Worm (Caenorhabditis elegans) whole organism, L3 larva: ENCODE measurements around the gene C07E3.8.

Source experiments
- R02D3.7 ChIP-seq: fragments of 150-350 bp; optimal IDR thresholded peaks from 2 replicates; lab custom pipeline; 2014; ENCODE audit warnings: missing biosample characterization, missing genetic modification characterization
- ZK546.5 ChIP-seq: sonication (generic microtip); optimal IDR thresholded peaks from 2 replicates; lab custom pipeline; 2017; ENCODE audit warnings: missing biosample characterization, missing genetic modification characterization
- aly-2 ChIP-seq: fragments of 150-350 bp; optimal IDR thresholded peaks from 2 replicates; lab custom pipeline; 2014; ENCODE audit warnings: missing biosample characterization, missing genetic modification characterization
- ama-1 ChIP-seq: fragments of 150-350 bp; optimal IDR thresholded peaks from 2 replicates; lab custom pipeline; 2018
- ceh-16 ChIP-seq: sonication (generic microtip); optimal IDR thresholded peaks from 2 replicates; lab custom pipeline; 2017; ENCODE audit warnings: missing biosample characterization, missing genetic modification characterization
- ceh-28 ChIP-seq: fragments of 150-350 bp; optimal IDR thresholded peaks from 2 replicates; lab custom pipeline; 2014; ENCODE audit warnings: missing biosample characterization, missing genetic modification reagents, missing genetic modification characterization
- ceh-82 ChIP-seq: fragments of 150-350 bp; optimal IDR thresholded peaks from 2 replicates; lab custom pipeline; 2014; ENCODE audit warnings: missing biosample characterization, missing genetic modification characterization
- ceh-9 ChIP-seq: sonication (generic microtip); optimal IDR thresholded peaks from 2 replicates; lab custom pipeline; 2018; ENCODE audit warnings: missing biosample characterization, missing genetic modification characterization
- daf-12 ChIP-seq: fragments of 150-350 bp; optimal IDR thresholded peaks from 2 replicates; lab custom pipeline; 2014; ENCODE audit warnings: missing biosample characterization, missing genetic modification reagents, missing genetic modification characterization
- egl-27 ChIP-seq: sonication (generic microtip); optimal IDR thresholded peaks from 4 replicates; lab custom pipeline; 2017; ENCODE audit warnings: missing biosample characterization, missing genetic modification reagents, missing genetic modification characterization
- egl-5 ChIP-seq: fragments of 150-350 bp; optimal IDR thresholded peaks from 2 replicates; lab custom pipeline; 2017; ENCODE audit warnings: missing biosample characterization, missing genetic modification reagents, missing genetic modification characterization, inconsistent platforms
- elt-1 ChIP-seq: fragments of 150-350 bp; optimal IDR thresholded peaks from 2 replicates; lab custom pipeline; 2014; ENCODE audit warnings: missing biosample characterization, missing genetic modification characterization
- elt-2 ChIP-seq: sonication (generic microtip); optimal IDR thresholded peaks from 2 replicates; lab custom pipeline; 2016; ENCODE audit warnings: missing genetic modification reagents, mild to moderate bottlenecking, missing genetic modification characterization, missing compliant biosample characterization
- elt-3 ChIP-seq, 3 experiments: fragments of 150-350 bp in 1 of 3; sonication (generic microtip) in 2 of 3; optimal IDR thresholded peaks; 2 replicates in 2 of 3; 4 replicates in 1 of 3; lab custom pipeline; 2014 to 2017; ENCODE audit warnings: missing biosample characterization in 3 of 3, missing genetic modification characterization in 3 of 3
- eor-1 ChIP-seq, 2 experiments: fragments of 150-350 bp; optimal IDR thresholded peaks; 2 replicates each; lab custom pipeline; 2014 to 2018; ENCODE audit warnings: missing biosample characterization in 2 of 2, missing genetic modification characterization in 2 of 2
- fkh-10 ChIP-seq: sonication (generic microtip); optimal IDR thresholded peaks from 2 replicates; lab custom pipeline; 2017; ENCODE audit warnings: missing biosample characterization, missing genetic modification reagents, missing genetic modification characterization
- fkh-2 ChIP-seq: fragments of 150-350 bp; optimal IDR thresholded peaks from 2 replicates; lab custom pipeline; 2014; ENCODE audit warnings: missing biosample characterization, missing genetic modification reagents, missing genetic modification characterization
- fos-1 ChIP-seq: fragments of 150-350 bp; optimal IDR thresholded peaks from 2 replicates; lab custom pipeline; 2014; ENCODE audit warnings: missing biosample characterization, missing genetic modification characterization
- hmg-11 ChIP-seq: sonication (generic microtip); optimal IDR thresholded peaks from 2 replicates; lab custom pipeline; 2016; ENCODE audit warnings: missing genetic modification characterization, missing compliant biosample characterization
- jun-1 ChIP-seq: fragments of 150-350 bp; optimal IDR thresholded peaks from 2 replicates; lab custom pipeline; 2014; ENCODE audit warnings: missing biosample characterization, missing genetic modification reagents, missing genetic modification characterization
- lin-15B ChIP-seq: fragments of 150-350 bp; optimal IDR thresholded peaks from 2 replicates; lab custom pipeline; 2014; ENCODE audit warnings: missing biosample characterization, missing genetic modification characterization
- lin-39 ChIP-seq: fragments of 150-350 bp; optimal IDR thresholded peaks from 2 replicates; lab custom pipeline; 2018; ENCODE audit warnings: missing biosample characterization, missing genetic modification reagents, missing genetic modification characterization
- lsy-12 ChIP-seq: sonication (generic microtip); optimal IDR thresholded peaks from 2 replicates; lab custom pipeline; 2016; ENCODE audit warnings: mild to moderate bottlenecking, missing genetic modification characterization, missing compliant biosample characterization
- mdl-1 ChIP-seq: fragments of 150-350 bp; optimal IDR thresholded peaks from 2 replicates; lab custom pipeline; 2014; ENCODE audit warnings: missing biosample characterization, missing genetic modification characterization
- mml-1 ChIP-seq: fragments of 150-350 bp; sonication (generic microtip); optimal IDR thresholded peaks from 3 replicates; lab custom pipeline; 2014; ENCODE audit warnings: missing biosample characterization, missing genetic modification characterization
- nfya-1 ChIP-seq: sonication (generic microtip); optimal IDR thresholded peaks from 2 replicates; lab custom pipeline; 2017; ENCODE audit warnings: missing genetic modification characterization, mild to moderate bottlenecking, missing compliant biosample characterization, antibody characterized with exemption, moderate library complexity; ENCODE audit not compliant: insufficient read depth
- nhr-11 ChIP-seq: fragments of 150-350 bp; optimal IDR thresholded peaks from 2 replicates; lab custom pipeline; 2014; ENCODE audit warnings: missing biosample characterization, missing genetic modification characterization
- nhr-12 ChIP-seq: fragments of 150-350 bp; optimal IDR thresholded peaks from 2 replicates; lab custom pipeline; 2014; ENCODE audit warnings: missing biosample characterization, missing genetic modification characterization
- nhr-23 ChIP-seq: fragments of 150-350 bp; optimal IDR thresholded peaks from 2 replicates; lab custom pipeline; 2014; ENCODE audit warnings: missing biosample characterization, missing genetic modification reagents, missing genetic modification characterization
- nhr-237 ChIP-seq: fragments of 150-350 bp; optimal IDR thresholded peaks from 2 replicates; lab custom pipeline; 2014; ENCODE audit warnings: missing biosample characterization, missing genetic modification characterization
- nhr-25 ChIP-seq: sonication (generic microtip); optimal IDR thresholded peaks from 2 replicates; lab custom pipeline; 2017; ENCODE audit warnings: missing biosample characterization, missing genetic modification characterization
- nhr-28 ChIP-seq: fragments of 150-350 bp; optimal IDR thresholded peaks from 2 replicates; lab custom pipeline; 2014; ENCODE audit warnings: missing biosample characterization, missing genetic modification characterization
- nhr-43 ChIP-seq: sonication (generic microtip); optimal IDR thresholded peaks from 2 replicates; lab custom pipeline; 2016; ENCODE audit warnings: mild to moderate bottlenecking, missing genetic modification characterization, missing compliant biosample characterization; ENCODE audit not compliant: poor library complexity, severe bottlenecking
- nhr-67 ChIP-seq: fragments of 150-350 bp; optimal IDR thresholded peaks from 2 replicates; lab custom pipeline; 2014; ENCODE audit warnings: missing biosample characterization, missing genetic modification characterization
- nhr-76 ChIP-seq: fragments of 150-350 bp; sonication (generic microtip); optimal IDR thresholded peaks from 5 replicates; lab custom pipeline; 2014; ENCODE audit warnings: missing biosample characterization, missing genetic modification characterization
- nhr-77 ChIP-seq: fragments of 150-350 bp; optimal IDR thresholded peaks from 2 replicates; lab custom pipeline; 2014; ENCODE audit warnings: missing biosample characterization, missing genetic modification characterization
- pha-4 ChIP-seq: fragments of 150-350 bp; optimal IDR thresholded peaks from 2 replicates; lab custom pipeline; 2014; ENCODE audit warnings: missing biosample characterization, missing genetic modification reagents, missing genetic modification characterization
- pqm-1 ChIP-seq: fragments of 150-350 bp; optimal IDR thresholded peaks from 2 replicates; lab custom pipeline; 2017; ENCODE audit warnings: missing biosample characterization, missing genetic modification characterization, inconsistent platforms
- sea-2 ChIP-seq: fragments of 150-350 bp; sonication (generic microtip); optimal IDR thresholded peaks from 4 replicates; lab custom pipeline; 2014; ENCODE audit warnings: missing biosample characterization, missing genetic modification reagents, missing genetic modification characterization
- skn-1 ChIP-seq: fragments of 150-350 bp; optimal IDR thresholded peaks from 2 replicates; lab custom pipeline; 2014; ENCODE audit warnings: missing biosample characterization, missing genetic modification characterization
- snpc-4 ChIP-seq: fragments of 150-350 bp; optimal IDR thresholded peaks from 2 replicates; lab custom pipeline; 2014; ENCODE audit warnings: missing biosample characterization, missing genetic modification characterization
- tbx-2 ChIP-seq: sonication (generic microtip); optimal IDR thresholded peaks from 2 replicates; lab custom pipeline; 2016; ENCODE audit warnings: mild to moderate bottlenecking, missing genetic modification characterization, missing compliant biosample characterization
- unc-39 ChIP-seq: sonication (generic microtip); optimal IDR thresholded peaks from 4 replicates; lab custom pipeline; 2017; ENCODE audit warnings: missing biosample characterization, missing genetic modification characterization
- unc-62 ChIP-seq: fragments of 150-350 bp; sonication (generic microtip); optimal IDR thresholded peaks from 4 replicates; lab custom pipeline; 2014; ENCODE audit warnings: missing biosample characterization, missing genetic modification reagents, missing genetic modification characterization
- zag-1 ChIP-seq: fragments of 150-350 bp; optimal IDR thresholded peaks from 2 replicates; lab custom pipeline; 2014; ENCODE audit warnings: missing biosample characterization, missing genetic modification characterization
- ztf-11 ChIP-seq: fragments of 150-350 bp; optimal IDR thresholded peaks from 2 replicates; lab custom pipeline; 2014; ENCODE audit warnings: missing biosample characterization, missing genetic modification characterization
- ztf-4 ChIP-seq: fragments of 150-350 bp; optimal IDR thresholded peaks from 2 replicates; lab custom pipeline; 2014; ENCODE audit warnings: missing biosample characterization, missing genetic modification characterization

C07E3.8 gene

ce11 chrII:10382247-10382646 is 30.2 kb downstream of the C07E3.8 start (continued):
- TF ChIP-seq eor-1 (tag; optimal IDR thresholded peaks at IDR 0.05; lab: Kevin White, UChicago), result no peak
- TF ChIP-seq elt-3 (tag; optimal IDR thresholded peaks at IDR 0.05; lab: Kevin White, UChicago), result no peak
- peak; percentile 66 for TF ChIP-seq jun-1 (tag; lab: Kevin White, UChicago)
- TF ChIP-seq sea-2 (GFP tag; lab: Kevin White, UChicago), result no peak
- peak; percentile 76 for TF ChIP-seq nhr-23
- TF ChIP-seq ZK546.5 (tag; lab: Kevin White, UChicago), result no peak
- TF ChIP-seq nhr-25 (tag; lab: Kevin White, UChicago), result peak; percentile 74
- TF ChIP-seq lin-15B (tag; lab: Kevin White, UChicago), result peak; percentile 24
- no peak for TF ChIP-seq nhr-12 (tag; lab: Kevin White, UChicago)
- TF ChIP-seq pqm-1 (tag; lab: Kevin White, UChicago), result peak; percentile 33
- TF ChIP-seq nhr-67 (tag; lab: Kevin White, UChicago), result no peak
- peak; percentile 57 for TF ChIP-seq elt-2 (tag; lab: Kevin White, UChicago)
- TF ChIP-seq aly-2 (tag; lab: Kevin White, UChicago), result no peak
- peak; percentile 85 for TF ChIP-seq pha-4 (tag; lab: Kevin White, UChicago)
- peak; percentile 27 for TF ChIP-seq nhr-43 (tag; lab: Kevin White, UChicago)
- no peak for TF ChIP-seq mdl-1
- TF ChIP-seq ceh-82, result no peak
- no peak for TF ChIP-seq fkh-10 (GFP tag; lab: Kevin White, UChicago)
- peak; percentile 30 for TF ChIP-seq nfya-1 (tag; lab: Kevin White, UChicago)
- peak; percentile 8 for TF ChIP-seq fos-1 (tag; lab: Kevin White, UChicago)

- TF ChIP-seq unc-39 (tag; lab: Kevin White, UChicago), result no peak
- TF ChIP-seq lin-15B (tag; lab: Kevin White, UChicago), result no peak
- no peak for TF ChIP-seq snpc-4
- no peak for TF ChIP-seq nhr-11
- TF ChIP-seq pha-4 (tag; lab: Kevin White, UChicago), result peak; percentile 42
- TF ChIP-seq elt-3 (tag; optimal IDR thresholded peaks at IDR 0.05; lab: Kevin White, UChicago), result no peak
- no peak for TF ChIP-seq nhr-12 (tag; lab: Kevin White, UChicago)
- peak; percentile 61 for TF ChIP-seq pqm-1 (tag; lab: Kevin White, UChicago)
- TF ChIP-seq sea-2 (GFP tag; lab: Kevin White, UChicago), result no peak
- TF ChIP-seq unc-62 (GFP tag; lab: Kevin White, UChicago), result no peak
- no peak for TF ChIP-seq ZK546.5 (tag; lab: Kevin White, UChicago)
- TF ChIP-seq nhr-76, result no peak
- TF ChIP-seq ztf-11 (tag; lab: Kevin White, UChicago), result no peak
- TF ChIP-seq mml-1 (tag; lab: Kevin White, UChicago), result no peak
- no peak for TF ChIP-seq ztf-4 (tag; lab: Kevin White, UChicago)
- no peak for TF ChIP-seq egl-5 (tag; lab: Kevin White, UChicago)
- TF ChIP-seq nhr-25 (tag; lab: Kevin White, UChicago), result peak; percentile 68
- TF ChIP-seq daf-12, result no peak
- peak; percentile 21 for TF ChIP-seq elt-1 (tag; lab: Kevin White, UChicago)
- TF ChIP-seq ceh-9 (tag; lab: Kevin White, UChicago), result no peak
- TF ChIP-seq lsy-12, result no peak
- no peak for TF ChIP-seq ama-1 (lab: Kevin White, UChicago)
- no peak for TF ChIP-seq fkh-2 (tag; lab: Kevin White, UChicago)
- no peak for TF ChIP-seq jun-1 (tag; lab: Kevin White, UChicago)
- TF ChIP-seq elt-2 (tag; lab: Kevin White, UChicago), result peak; percentile 49
- no peak for TF ChIP-seq nhr-237
- TF ChIP-seq nhr-43 (tag; lab: Kevin White, UChicago), result no peak
- TF ChIP-seq nhr-67 (tag; lab: Kevin White, UChicago), result no peak
- TF ChIP-seq nfya-1 (tag; lab: Kevin White, UChicago), result peak; percentile 47
- TF ChIP-seq lin-39 (tag; lab: Kevin White, UChicago), result no peak
- no peak for TF ChIP-seq mdl-1
- no peak for TF ChIP-seq ceh-82
- TF ChIP-seq ceh-28 (tag; lab: Kevin White, UChicago), result no peak
- no peak for TF ChIP-seq aly-2 (tag; lab: Kevin White, UChicago)
- TF ChIP-seq egl-27 (tag; lab: Kevin White, UChicago), result no peak
- peak; percentile 52 for TF ChIP-seq nhr-23
- TF ChIP-seq fos-1 (tag; lab: Kevin White, UChicago), result no peak
- TF ChIP-seq skn-1 (tag; lab: Kevin White, UChicago), result no peak
- no peak for TF ChIP-seq eor-1 (tag; optimal IDR thresholded peaks at IDR 0.05; lab: Kevin White, UChicago)
- TF ChIP-seq R02D3.7 (tag; lab: Kevin White, UChicago), result no peak
- no peak for TF ChIP-seq nhr-77
- TF ChIP-seq nhr-28, result no peak
- no peak for TF ChIP-seq tbx-2 (tag; lab: Kevin White, UChicago)
- no peak for TF ChIP-seq zag-1 (tag; lab: Kevin White, UChicago)
- peak; percentile 26 for TF ChIP-seq hmg-11 (tag; lab: Kevin White, UChicago)
- no peak for TF ChIP-seq fkh-10 (GFP tag; lab: Kevin White, UChicago)
- no peak for TF ChIP-seq ceh-16 (tag; lab: Kevin White, UChicago)
- TF ChIP-seq, all 47 proteins: peak for 8
These were observed 32.8 kb downstream of the C07E3.8 start, which contains the start of gene ztf-27 for ce11 chrII:10384680-10385383. TSS of gene ztf-27 (plus strand) at chrII:10385333.
